Fruit fly (Drosophila melanogaster) whole organism, wandering third instar larva: Measurements from ENCODE around the gene mRpL47.

Experiments used
- Abd-B ChIP-seq: fragments of >200 bp; optimal IDR thresholded peaks from 2 replicates; lab custom pipeline; 2017; ENCODE audit warnings: missing biosample characterization, missing genetic modification characterization
- CG32264 ChIP-seq: fragments of 200-800 bp; sonication (Bioruptor generic); optimal IDR thresholded peaks from 2 replicates; lab custom pipeline; 2016; ENCODE audit warnings: missing biosample characterization, missing genetic modification characterization
- CG9705 ChIP-seq: fragments of 200-800 bp; sonication (Bioruptor generic); optimal IDR thresholded peaks from 2 replicates; lab custom pipeline; 2018; ENCODE audit warnings: missing biosample characterization, mild to moderate bottlenecking, missing genetic modification characterization
- CrebA ChIP-seq: fragments of 200-800 bp; sonication (Bioruptor generic); optimal IDR thresholded peaks from 2 replicates; lab custom pipeline; 2016; ENCODE audit warnings: missing biosample characterization, mild to moderate bottlenecking, missing genetic modification characterization, borderline replicate concordance
- Dfd ChIP-seq: fragments of >200 bp; optimal IDR thresholded peaks from 2 replicates; lab custom pipeline; 2017; ENCODE audit warnings: missing biosample characterization, missing genetic modification characterization
- Dif ChIP-seq: fragments of 200-275, 200-300 bp; sonication (Bioruptor generic); optimal IDR thresholded peaks from 2 replicates; lab custom pipeline; 2018; ENCODE audit warnings: missing biosample characterization, missing genetic modification characterization; ENCODE audit not compliant: partially characterized antibody
- GATAd ChIP-seq: sonication (Bioruptor generic); optimal IDR thresholded peaks from 2 replicates; lab custom pipeline; 2016; ENCODE audit warnings: missing biosample characterization, missing genetic modification characterization
- HLH106 ChIP-seq: fragments of 200-800 bp; optimal IDR thresholded peaks from 3 replicates; lab custom pipeline; 2019; ENCODE audit warnings: missing biosample characterization, mild to moderate bottlenecking, missing genetic modification characterization, moderate library complexity
- Hnf4 ChIP-seq: fragments of 200-800 bp; sonication (Bioruptor generic); optimal IDR thresholded peaks from 2 replicates; lab custom pipeline; 2016; ENCODE audit warnings: missing biosample characterization, mild to moderate bottlenecking, missing genetic modification characterization
- Hr78 ChIP-seq: fragments of >200 bp; optimal IDR thresholded peaks from 2 replicates; lab custom pipeline; 2017; ENCODE audit warnings: missing biosample characterization, missing genetic modification characterization
- Hr83 ChIP-seq: fragments of 200-300 bp; sonication (Bioruptor generic); optimal IDR thresholded peaks from 2 replicates; lab custom pipeline; 2016; ENCODE audit warnings: missing biosample characterization, mild to moderate bottlenecking, missing genetic modification characterization, moderate library complexity; ENCODE audit not compliant: poor library complexity, severe bottlenecking
- Jra ChIP-seq: sonication (Bioruptor generic); optimal IDR thresholded peaks from 2 replicates; lab custom pipeline; 2016; ENCODE audit warnings: missing biosample characterization, missing genetic modification characterization
- Mio ChIP-seq: sonication (Bioruptor generic); optimal IDR thresholded peaks from 2 replicates; lab custom pipeline; 2016; ENCODE audit warnings: missing biosample characterization, missing genetic modification characterization
- Myc ChIP-seq: fragments of >200 bp; optimal IDR thresholded peaks from 2 replicates; lab custom pipeline; 2017
- N ChIP-seq: fragments of >200 bp; optimal IDR thresholded peaks from 2 replicates; lab custom pipeline; 2018; ENCODE audit warnings: missing biosample characterization, missing external identifiers, missing genetic modification characterization
- OdsH ChIP-seq: fragments of 200-800 bp; sonication (Bioruptor generic); optimal IDR thresholded peaks from 2 replicates; lab custom pipeline; 2016; ENCODE audit warnings: missing biosample characterization, mild to moderate bottlenecking, missing genetic modification characterization
- Sp1 ChIP-seq: fragments of 200-800 bp; sonication (Bioruptor generic); optimal IDR thresholded peaks from 3 replicates; lab custom pipeline; 2019; ENCODE audit warnings: missing biosample characterization, mild to moderate bottlenecking, missing genetic modification characterization, moderate library complexity
- Vsx2 ChIP-seq: fragments of 200-300, 225-300 bp; sonication (Bioruptor generic); optimal IDR thresholded peaks from 2 replicates; lab custom pipeline; 2018; ENCODE audit warnings: missing biosample characterization, missing genetic modification characterization; ENCODE audit not compliant: partially characterized antibody
- br ChIP-seq: fragments of 200-800 bp; sonication (Bioruptor generic); optimal IDR thresholded peaks from 2 replicates; lab custom pipeline; 2016; ENCODE audit warnings: missing biosample characterization, missing genetic modification characterization
- dl ChIP-seq, 2 experiments: fragments of 175-275, 200-275 bp in 1 of 2; fragments of 200-275 bp in 1 of 2; sonication (Bioruptor generic); optimal IDR thresholded peaks; lab custom pipeline; 2018; ENCODE audit warnings: mild to moderate bottlenecking in 2 of 2, missing biosample characterization in 2 of 2, missing genetic modification characterization in 2 of 2, moderate library complexity in 2 of 2; ENCODE audit not compliant: partially characterized antibody in 2 of 2, insufficient read depth in 1 of 2
- dmrt93B ChIP-seq: fragments of 200-800 bp; sonication (Bioruptor generic); optimal IDR thresholded peaks from 2 replicates; lab custom pipeline; 2018; ENCODE audit warnings: missing biosample characterization, mild to moderate bottlenecking, missing genetic modification characterization
- dsf ChIP-seq: sonication (Bioruptor generic); optimal IDR thresholded peaks from 2 replicates; lab custom pipeline; 2016; ENCODE audit warnings: missing biosample characterization, missing genetic modification characterization, borderline replicate concordance
- ey ChIP-seq: fragments of 200-800 bp; sonication (Bioruptor generic); optimal IDR thresholded peaks from 2 replicates; lab custom pipeline; 2016; ENCODE audit warnings: missing biosample characterization, missing genetic modification characterization
- foxo ChIP-seq, 2 experiments: fragments of 200-800 bp; sonication (Bioruptor generic); optimal IDR thresholded peaks; 2 replicates in 1 of 2; 3 replicates in 1 of 2; lab custom pipeline; 2016 to 2017; ENCODE audit warnings: missing biosample characterization in 2 of 2, missing genetic modification characterization in 2 of 2
- fru ChIP-seq: fragments of 200-800 bp; sonication (Bioruptor generic); optimal IDR thresholded peaks from 3 replicates; lab custom pipeline; 2016; ENCODE audit warnings: missing biosample characterization, mild to moderate bottlenecking, missing genetic modification characterization
- h ChIP-seq: fragments of 200-800 bp; sonication (Bioruptor generic); optimal IDR thresholded peaks from 3 replicates; lab custom pipeline; 2016; ENCODE audit warnings: missing biosample characterization, mild to moderate bottlenecking, missing genetic modification characterization
- lola ChIP-seq: fragments of >200 bp; optimal IDR thresholded peaks from 2 replicates; lab custom pipeline; 2017; ENCODE audit warnings: missing biosample characterization, missing genetic modification characterization
- pan ChIP-seq: fragments of >200 bp; optimal IDR thresholded peaks from 2 replicates; lab custom pipeline; 2017
- psq ChIP-seq: fragments of 200-800 bp; sonication (Bioruptor generic); optimal IDR thresholded peaks from 3 replicates; lab custom pipeline; 2017; ENCODE audit warnings: missing biosample characterization, mild to moderate bottlenecking, missing genetic modification characterization, moderate library complexity
- rgr ChIP-seq: fragments of 200-800 bp; sonication (Bioruptor generic); optimal IDR thresholded peaks from 3 replicates; lab custom pipeline; 2016; ENCODE audit warnings: missing biosample characterization, mild to moderate bottlenecking, missing genetic modification characterization
- sage ChIP-seq: fragments of 200-800 bp; sonication (Bioruptor generic); optimal IDR thresholded peaks from 2 replicates; lab custom pipeline; 2016; ENCODE audit warnings: missing biosample characterization, mild to moderate bottlenecking, missing genetic modification characterization
- sv ChIP-seq: fragments of 200-800 bp; sonication (Bioruptor generic); optimal IDR thresholded peaks from 3 replicates; lab custom pipeline; 2016; ENCODE audit warnings: missing biosample characterization, missing genetic modification characterization
- tai ChIP-seq: sonication (Bioruptor generic); optimal IDR thresholded peaks from 2 replicates; lab custom pipeline; 2016; ENCODE audit warnings: missing biosample characterization, missing genetic modification characterization
- usp ChIP-seq: fragments of >200 bp; optimal IDR thresholded peaks from 2 replicates; lab custom pipeline; 2017; ENCODE audit warnings: missing biosample characterization, missing genetic modification characterization
- woc ChIP-seq: sonication (Bioruptor generic); optimal IDR thresholded peaks from 2 replicates; lab custom pipeline; 2016; ENCODE audit warnings: missing biosample characterization, mild to moderate bottlenecking, missing genetic modification characterization

mRpL47 gene

dm6 chr3R:9501489-9502415 is 14.0 kb downstream of the mRpL47 start:
- TF ChIP-seq fru (GFP tag; lab: Kevin White, UChicago) (no peak), CG32264 (no peak), h (GFP tag; lab: Kevin White, UChicago) (peak; percentile 57), Dif (GFP tag; lab: Kevin White, UChicago) (peak; percentile 56), dl (GFP tag; optimal IDR thresholded peaks at IDR 0.05; lab: Kevin White, UChicago; ENCODE audit: insufficient read depth in 1 of 2, partially characterized antibody in 2 of 2) (peak in 1 of 2 experiments; percentile 61)

- TF ChIP-seq OdsH, result no peak
- TF ChIP-seq ey, result no peak
- TF ChIP-seq Myc (lab: Kevin White, UChicago), result no peak
- TF ChIP-seq h (GFP tag; lab: Kevin White, UChicago), result peak; percentile 14
- TF ChIP-seq sage (GFP tag; lab: Kevin White, UChicago), result no peak
- no peak for TF ChIP-seq Abd-B
- no peak for TF ChIP-seq Dfd (GFP tag; lab: Kevin White, UChicago)
- no peak for TF ChIP-seq psq
- no peak for TF ChIP-seq lola (GFP tag; lab: Kevin White, UChicago)
Measured at dm6 chr3R:9500193-9501051, 15.3 kb downstream of the mRpL47 start.

dm6 chr3R:9499238-9499637 is 16.5 kb downstream of the mRpL47 start:
- TF ChIP-seq pan, result no peak
- no peak for TF ChIP-seq br (GFP tag; lab: Kevin White, UChicago)
- no peak for TF ChIP-seq Hr83 (GFP tag; lab: Kevin White, UChicago)
- no peak for TF ChIP-seq h (GFP tag; lab: Kevin White, UChicago)
- no peak for TF ChIP-seq GATAd (GFP tag; lab: Kevin White, UChicago)
- TF ChIP-seq dmrt93B (GFP tag; lab: Kevin White, UChicago), result no peak
- TF ChIP-seq Jra (GFP tag; lab: Kevin White, UChicago), result no peak
- TF ChIP-seq sage (GFP tag; lab: Kevin White, UChicago), result no peak
- TF ChIP-seq rgr (GFP tag; lab: Kevin White, UChicago), result no peak
- TF ChIP-seq lola (GFP tag; lab: Kevin White, UChicago), result no peak
- TF ChIP-seq Dif (GFP tag; lab: Kevin White, UChicago), result no peak
- TF ChIP-seq Hr78, result no peak
- no peak for TF ChIP-seq fru (GFP tag; lab: Kevin White, UChicago)
- TF ChIP-seq foxo (GFP tag; optimal IDR thresholded peaks at IDR 0.05; lab: Kevin White, UChicago), result no peak

dm6 chr3R:9496748-9497147 is 19.0 kb downstream of the mRpL47 start:
- TF ChIP-seq br (GFP tag; lab: Kevin White, UChicago) (peak; percentile 77), dmrt93B (GFP tag; lab: Kevin White, UChicago) (peak; percentile 28), GATAd (GFP tag; lab: Kevin White, UChicago) (no peak), Myc (lab: Kevin White, UChicago) (peak; percentile 74), HLH106 (tag; lab: Kevin White, UChicago) (peak; percentile 75), psq (peak; percentile 42), Hr83 (GFP tag; lab: Kevin White, UChicago) (peak; percentile 78), N (GFP tag; lab: Kevin White, UChicago) (peak; percentile 8), fru (GFP tag; lab: Kevin White, UChicago) (peak; percentile 55), CG32264 (peak; percentile 42), Dif (GFP tag; lab: Kevin White, UChicago) (no peak), tai (GFP tag; lab: Kevin White, UChicago) (peak; percentile 84), foxo (GFP tag; optimal IDR thresholded peaks at IDR 0.05; lab: Kevin White, UChicago) (peak in 1 of 2 experiments; percentile 86), Hnf4 (GFP tag; lab: Kevin White, UChicago) (peak; percentile 90), ey (peak; percentile 68), Sp1 (GFP tag; lab: Kevin White, UChicago) (peak; percentile 41), lola (GFP tag; lab: Kevin White, UChicago) (no peak), Abd-B (no peak), sv (peak; percentile 60), OdsH (peak; percentile 49), CG9705 (GFP tag; lab: Kevin White, UChicago) (peak; percentile 63), Hr78 (no peak), Jra (GFP tag; lab: Kevin White, UChicago) (peak; percentile 75), CrebA (GFP tag; lab: Kevin White, UChicago) (peak; percentile 82), h (GFP tag; lab: Kevin White, UChicago) (peak; percentile 78), Vsx2 (GFP tag; lab: Kevin White, UChicago) (no peak), woc (peak; percentile 18), dsf (GFP tag; lab: Kevin White, UChicago) (peak; percentile 41), sage (GFP tag; lab: Kevin White, UChicago) (peak; percentile 56), usp (no peak), Mio (GFP tag; lab: Kevin White, UChicago) (no peak), Dfd (GFP tag; lab: Kevin White, UChicago) (no peak), dl (GFP tag; optimal IDR thresholded peaks at IDR 0.05; lab: Kevin White, UChicago; ENCODE audit: insufficient read depth in 1 of 2, partially characterized antibody in 2 of 2) (no peak), rgr (GFP tag; lab: Kevin White, UChicago) (peak; percentile 71), pan (no peak)
